Worm (Caenorhabditis elegans): ENCODE data around the gene ech-8.

The ech-8 gene

DNA sequence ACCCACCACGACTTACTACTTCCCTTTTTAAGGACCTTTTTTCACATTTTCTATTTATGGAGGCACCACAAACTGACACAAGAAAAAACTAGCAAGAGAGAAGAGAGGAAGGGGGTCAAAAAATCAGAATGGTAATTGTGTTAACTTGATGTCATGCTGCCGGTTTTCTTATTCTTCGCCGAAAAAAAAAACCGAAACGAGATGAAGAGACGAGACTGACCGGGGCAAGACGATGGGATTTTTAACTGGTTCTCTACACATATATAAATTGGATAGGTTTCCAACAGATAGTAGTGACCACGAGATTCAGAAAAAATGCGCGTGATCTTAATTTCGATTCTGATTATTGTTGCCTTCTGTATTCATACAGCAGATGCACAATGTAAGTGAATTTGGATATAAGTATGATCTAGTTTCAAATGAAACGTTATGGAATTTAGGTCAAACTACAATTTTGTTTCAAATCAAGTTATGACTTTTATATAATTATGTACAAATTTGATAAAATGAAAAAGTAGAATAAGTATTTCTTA lies 34.9 kb upstream of the ech-8 start, which contains the start of gene Y43C5A.3 (continued):
- TF ChIP-seq lin-15B (tag; optimal IDR thresholded peaks at IDR 0.05) (no peak), nhr-28 (tag; optimal IDR thresholded peaks at IDR 0.05) (no peak), egl-13 (tag; optimal IDR thresholded peaks at IDR 0.05) (no peak), dpl-1 (GFP tag; optimal IDR thresholded peaks at IDR 0.05) (no peak), lsy-2 (tag; optimal IDR thresholded peaks at IDR 0.05) (no peak), nhr-71 (tag; optimal IDR thresholded peaks at IDR 0.05) (peak; percentile 53), zip-4 (GFP tag; optimal IDR thresholded peaks at IDR 0.05) (no peak), unc-130 (tag; optimal IDR thresholded peaks at IDR 0.05) (no peak), mep-1 (tag; optimal IDR thresholded peaks at IDR 0.05) (no peak), irx-1 (tag; optimal IDR thresholded peaks at IDR 0.05) (no peak), ceh-88 (GFP tag; IDR thresholded peaks at IDR 0.05) (no peak), mef-2 (tag; optimal IDR thresholded peaks at IDR 0.05) (no peak), ceh-90 (tag; optimal IDR thresholded peaks at IDR 0.05) (no peak), dsc-1 (tag; optimal IDR thresholded peaks at IDR 0.05) (no peak), sptf-1 (tag; optimal IDR thresholded peaks at IDR 0.05) (no peak), aha-1 (tag; optimal IDR thresholded peaks at IDR 0.05) (no peak), sox-4 (tag; optimal IDR thresholded peaks at IDR 0.05) (no peak), ces-1 (GFP tag; optimal IDR thresholded peaks at IDR 0.05) (no peak), tlp-1 (tag; optimal IDR thresholded peaks at IDR 0.05) (no peak), fkh-4 (tag; optimal IDR thresholded peaks at IDR 0.05; ENCODE audit: borderline replicate concordance) (no peak), mab-9 (GFP tag; IDR thresholded peaks at IDR 0.05) (no peak), elt-2 (tag; optimal IDR thresholded peaks at IDR 0.05) (no peak), hlh-4 (tag; optimal IDR thresholded peaks at IDR 0.05) (no peak), F16B12.6 (tag; optimal IDR thresholded peaks at IDR 0.05) (no peak), snu-23 (GFP tag; optimal IDR thresholded peaks at IDR 0.05) (peak; percentile 45), nhr-20 (tag; optimal IDR thresholded peaks at IDR 0.05) (peak; percentile 57), ceh-63 (GFP tag; optimal IDR thresholded peaks at IDR 0.05) (no peak), ama-1 (optimal IDR thresholded peaks at IDR 0.05) (no peak), pag-3 (tag; optimal IDR thresholded peaks at IDR 0.05; ENCODE audit: borderline replicate concordance, insufficient read depth) (no peak), lin-14 (GFP tag; optimal IDR thresholded peaks at IDR 0.05) (peak; percentile 56), egl-27 (tag; optimal IDR thresholded peaks at IDR 0.05) (no peak), unc-62 (GFP tag; optimal IDR thresholded peaks at IDR 0.05) (no peak), nhr-237 (tag; optimal IDR thresholded peaks at IDR 0.05) (no peak), efl-1 (optimal IDR thresholded peaks at IDR 0.05) (no peak), efl-1 (GFP tag; optimal IDR thresholded peaks at IDR 0.05 in 1 of 2) (peak in 1 of 2 experiments; percentile 82), swsn-7 (tag; optimal IDR thresholded peaks at IDR 0.05) (no peak), C16A3.4 (tag; optimal IDR thresholded peaks at IDR 0.05) (no peak), ceh-8 (GFP tag; optimal IDR thresholded peaks at IDR 0.05) (no peak), xbp-1 (tag; optimal IDR thresholded peaks at IDR 0.05) (no peak), unc-30 (tag; optimal IDR thresholded peaks at IDR 0.05) (no peak)

- TF ChIP-seq F16B12.6 (tag; optimal IDR thresholded peaks at IDR 0.05) (no peak), nhr-90 (tag; optimal IDR thresholded peaks at IDR 0.05; ENCODE audit: poor library complexity) (no peak), grh-1 (GFP tag; IDR thresholded peaks at IDR 0.05) (no peak), C16A3.4 (tag; optimal IDR thresholded peaks at IDR 0.05) (no peak), nhr-11 (tag; optimal IDR thresholded peaks at IDR 0.05) (no peak), tlp-1 (tag; optimal IDR thresholded peaks at IDR 0.05) (no peak), hlh-4 (tag; optimal IDR thresholded peaks at IDR 0.05) (no peak), vab-15 (tag; optimal IDR thresholded peaks at IDR 0.05) (no peak), unc-98 (GFP tag; IDR thresholded peaks at IDR 0.05) (no peak), fkh-4 (tag; optimal IDR thresholded peaks at IDR 0.05; ENCODE audit: borderline replicate concordance) (no peak), fkh-8 (tag; optimal IDR thresholded peaks at IDR 0.05) (no peak), nhr-76 (tag; optimal IDR thresholded peaks at IDR 0.05) (no peak), lin-15B (tag; optimal IDR thresholded peaks at IDR 0.05) (no peak), ceh-90 (tag; optimal IDR thresholded peaks at IDR 0.05) (no peak), blmp-1 (tag; optimal IDR thresholded peaks at IDR 0.05) (no peak), nhr-71 (tag; optimal IDR thresholded peaks at IDR 0.05) (no peak), Y116A8C.19 (tag; optimal IDR thresholded peaks at IDR 0.05; ENCODE audit: borderline replicate concordance) (no peak), nhr-20 (tag; optimal IDR thresholded peaks at IDR 0.05) (no peak), ets-5 (GFP tag; IDR thresholded peaks at IDR 0.05) (no peak)
These were observed 34.4 kb upstream of the ech-8 start for ce11 chrIV:10273360-10273759.

Measured in whole organism, L1 larva.